Fruit fly (Drosophila melanogaster) whole organism, adult: Measurements from ENCODE around the gene CG42590.

ENCODE experiments used
- CG11617 ChIP-seq: fragments of 200-800 bp; sonication (Bioruptor generic); optimal IDR thresholded peaks from 2 replicates; lab custom pipeline; 2017; ENCODE audit warnings: mild to moderate bottlenecking, missing biosample characterization, missing genetic modification reagents, missing genetic modification characterization
- CG1620 ChIP-seq: fragments of 200-800 bp; sonication (Bioruptor generic); optimal IDR thresholded peaks from 2 replicates; lab custom pipeline; 2016; ENCODE audit warnings: missing biosample characterization, missing genetic modification characterization
- CG33017 ChIP-seq: fragments of 200-800 bp; sonication (Bioruptor generic); optimal IDR thresholded peaks from 2 replicates; lab custom pipeline; 2018; ENCODE audit warnings: missing biosample characterization, mild to moderate bottlenecking, missing genetic modification characterization, moderate library complexity
- CG7045 ChIP-seq: fragments of 200-800 bp; sonication (Bioruptor generic); optimal IDR thresholded peaks from 2 replicates; lab custom pipeline; 2017; ENCODE audit warnings: missing biosample characterization, mild to moderate bottlenecking, missing genetic modification characterization
- CG7101 ChIP-seq: fragments of 200-800 bp; sonication (Bioruptor generic); optimal IDR thresholded peaks from 2 replicates; lab custom pipeline; 2018; ENCODE audit warnings: missing biosample characterization, mild to moderate bottlenecking, missing genetic modification characterization, moderate library complexity
- Crg-1 ChIP-seq: fragments of 200-800 bp; sonication (Bioruptor generic); optimal IDR thresholded peaks from 2 replicates; lab custom pipeline; 2016; ENCODE audit warnings: missing biosample characterization, missing genetic modification characterization
- Hr96 ChIP-seq: fragments of 200-800 bp; sonication (Bioruptor generic); optimal IDR thresholded peaks from 2 replicates; lab custom pipeline; 2016; ENCODE audit warnings: missing biosample characterization, missing genetic modification characterization
- Mnt ChIP-seq: fragments of 200-800 bp; sonication (Bioruptor generic); optimal IDR thresholded peaks from 2 replicates; lab custom pipeline; 2016; ENCODE audit warnings: missing biosample characterization, mild to moderate bottlenecking, missing genetic modification characterization
- kay ChIP-seq: fragments of 200-800 bp; sonication (Bioruptor generic); peaks from one replicate; lab custom pipeline; 2016; ENCODE audit warnings: missing biosample characterization, missing genetic modification characterization, borderline replicate concordance
- pad ChIP-seq: fragments of 200-800 bp; sonication (Bioruptor generic); optimal IDR thresholded peaks from 3 replicates; lab custom pipeline; 2017; ENCODE audit warnings: missing biosample characterization, missing genetic modification characterization, mild to moderate bottlenecking, moderate library complexity, missing genetic modification reagents
- tj ChIP-seq: fragments of 200-800 bp; sonication (Bioruptor generic); optimal IDR thresholded peaks from 3 replicates; lab custom pipeline; 2017; ENCODE audit warnings: missing biosample characterization, mild to moderate bottlenecking, missing genetic modification characterization, moderate library complexity

DNA sequence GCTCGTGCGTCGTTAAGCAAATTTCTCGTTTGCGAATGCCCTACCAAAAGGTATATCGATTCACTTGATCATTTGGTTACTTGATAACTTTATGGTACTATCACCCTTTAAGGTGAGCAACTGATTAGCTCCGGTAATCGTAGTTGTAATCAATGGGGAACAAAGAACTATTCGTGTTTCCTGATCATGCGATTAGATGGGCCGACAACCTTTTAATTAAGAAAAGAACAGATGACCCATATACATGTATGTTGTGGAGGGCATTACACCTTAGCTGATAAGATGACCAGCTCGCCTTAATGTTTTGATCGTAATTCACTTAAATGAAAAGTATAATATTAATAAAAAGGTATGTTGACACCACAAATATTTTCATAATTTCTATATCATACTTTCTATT lies 4.3 kb upstream of the CG42590 start:
- TF ChIP-seq Mnt (GFP tag; lab: Kevin White, UChicago) (no peak), Hr96 (GFP tag; lab: Kevin White, UChicago) (no peak), CG1620 (no peak), CG33017 (no peak), CG7101 (tag; lab: Kevin White, UChicago) (no peak), Crg-1 (GFP tag; lab: Kevin White, UChicago) (no peak), CG7045 (GFP tag; lab: Kevin White, UChicago) (no peak), pad (GFP tag; lab: Kevin White, UChicago) (no peak), tj (GFP tag; lab: Kevin White, UChicago) (no peak), CG11617 (GFP tag; lab: Kevin White, UChicago) (no peak), kay (GFP tag; lab: Kevin White, UChicago) (no peak)
